Worm (Caenorhabditis elegans): ENCODE data around the gene hil-7.

Gene hil-7

DNA sequence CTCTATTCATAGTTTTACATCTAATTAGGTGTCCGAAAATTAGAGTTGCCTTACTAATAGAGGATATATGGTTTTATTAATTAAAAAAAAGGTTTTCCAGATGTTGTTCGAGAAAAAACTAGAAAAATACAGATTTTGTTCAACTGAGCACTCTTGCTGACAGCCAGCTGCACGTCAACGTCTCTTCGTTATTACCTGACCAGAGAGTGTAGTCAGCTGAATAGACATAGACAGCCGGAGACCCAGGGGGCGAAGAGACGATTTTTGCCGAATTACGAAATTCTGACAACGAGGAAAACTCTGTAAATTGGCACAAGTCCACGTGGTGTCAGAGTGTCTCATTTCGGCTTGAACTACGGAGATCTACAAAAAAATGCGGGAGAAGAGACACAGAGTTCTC, 27.5 kb upstream of the hil-7 start:
- no peak for TF ChIP-seq ama-1 (optimal IDR thresholded peaks at IDR 0.05)
- TF ChIP-seq unc-39 (tag; optimal IDR thresholded peaks at IDR 0.05) = no peak
- TF ChIP-seq pha-4 (tag; optimal IDR thresholded peaks at IDR 0.05) = peak; percentile 19
- no peak for TF ChIP-seq nhr-76 (tag; optimal IDR thresholded peaks at IDR 0.05)
- no peak for TF ChIP-seq nhr-77 (tag; optimal IDR thresholded peaks at IDR 0.05)
- TF ChIP-seq elt-2 (tag; optimal IDR thresholded peaks at IDR 0.05) = peak; percentile 29
- no peak for TF ChIP-seq hmg-11 (tag; optimal IDR thresholded peaks at IDR 0.05)
- TF ChIP-seq zag-1 (tag; optimal IDR thresholded peaks at IDR 0.05) = no peak
- no peak for TF ChIP-seq nhr-43 (tag; optimal IDR thresholded peaks at IDR 0.05; ENCODE audit: poor library complexity, severe bottlenecking)
- TF ChIP-seq nhr-237 (tag; optimal IDR thresholded peaks at IDR 0.05) = no peak
- TF ChIP-seq ceh-82 (tag; optimal IDR thresholded peaks at IDR 0.05) = no peak
- no peak for TF ChIP-seq lin-15B (tag; optimal IDR thresholded peaks at IDR 0.05)
- TF ChIP-seq nfya-1 (tag; optimal IDR thresholded peaks at IDR 0.05; ENCODE audit: insufficient read depth) = peak; percentile 8

DNA sequence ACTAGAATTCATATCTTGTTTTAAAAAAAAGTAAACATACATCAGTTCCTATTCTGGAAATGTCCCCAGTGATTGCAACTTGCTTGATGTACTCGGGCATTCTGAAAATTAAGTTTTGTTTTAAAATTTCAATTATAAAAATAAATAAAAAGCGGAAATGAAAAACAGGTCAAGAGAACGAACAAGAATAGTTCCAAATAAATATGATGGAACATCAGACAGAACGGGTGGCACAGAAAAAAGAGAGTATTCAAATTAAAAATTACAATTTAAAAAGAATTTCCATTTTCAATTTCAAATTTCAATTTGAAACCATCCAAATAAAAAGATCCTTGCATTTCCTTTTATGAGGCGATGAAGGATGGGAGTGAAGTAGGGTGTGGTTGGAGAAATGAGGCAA, 24.9 kb upstream of the hil-7 start, which contains the start of gene C01B10.3:
Gene C01B10.3, minus strand, starts transcription at position 101 of the 400 bp plus-strand sequence.
- TF ChIP-seq egl-27 (tag; optimal IDR thresholded peaks at IDR 0.05) (no peak), ztf-11 (tag; optimal IDR thresholded peaks at IDR 0.05) (no peak), jun-1 (tag; optimal IDR thresholded peaks at IDR 0.05) (no peak), nhr-77 (tag; optimal IDR thresholded peaks at IDR 0.05) (no peak), fos-1 (tag; optimal IDR thresholded peaks at IDR 0.05) (no peak), ama-1 (optimal IDR thresholded peaks at IDR 0.05) (no peak)

DNA sequence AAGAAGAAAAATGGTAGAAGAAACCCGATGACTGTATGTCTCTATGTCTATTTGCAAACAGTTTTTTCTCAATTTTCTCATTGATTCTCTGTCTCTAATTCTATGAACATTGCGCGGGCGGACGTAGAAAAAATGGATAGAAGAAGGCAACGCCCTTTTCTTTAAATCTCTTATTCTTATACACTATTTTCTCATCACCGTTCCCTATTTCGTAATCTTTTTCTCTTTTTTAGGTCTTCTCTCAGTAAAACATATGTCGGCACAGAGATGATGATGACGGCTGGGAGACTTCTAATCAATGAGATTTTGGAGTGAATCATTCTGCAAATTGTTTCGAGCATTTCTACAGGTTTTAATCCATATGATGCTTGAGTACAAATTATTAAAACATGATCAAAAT, 24.0 kb upstream of the hil-7 start:
- TF ChIP-seq nhr-23 (tag; optimal IDR thresholded peaks at IDR 0.05) (peak; percentile 76), R02D3.7 (tag; optimal IDR thresholded peaks at IDR 0.05) (no peak), egl-27 (tag; optimal IDR thresholded peaks at IDR 0.05) (no peak), elt-3 (tag; optimal IDR thresholded peaks at IDR 0.05) (peak in 1 of 3 experiments; percentile 73), ceh-28 (tag; optimal IDR thresholded peaks at IDR 0.05) (peak; percentile 38), elt-2 (tag; optimal IDR thresholded peaks at IDR 0.05) (no peak), nfya-1 (tag; optimal IDR thresholded peaks at IDR 0.05; ENCODE audit: insufficient read depth) (peak; percentile 20), elt-1 (tag; optimal IDR thresholded peaks at IDR 0.05) (no peak), hmg-11 (tag; optimal IDR thresholded peaks at IDR 0.05) (no peak), nhr-76 (tag; optimal IDR thresholded peaks at IDR 0.05) (no peak), nhr-25 (tag; optimal IDR thresholded peaks at IDR 0.05) (peak; percentile 70), nhr-11 (tag; optimal IDR thresholded peaks at IDR 0.05) (no peak), ZK546.5 (tag; optimal IDR thresholded peaks at IDR 0.05) (no peak), ceh-9 (tag; optimal IDR thresholded peaks at IDR 0.05) (no peak), nhr-43 (tag; optimal IDR thresholded peaks at IDR 0.05; ENCODE audit: poor library complexity, severe bottlenecking) (no peak), sea-2 (GFP tag; optimal IDR thresholded peaks at IDR 0.05) (no peak), jun-1 (tag; optimal IDR thresholded peaks at IDR 0.05) (no peak), ama-1 (optimal IDR thresholded peaks at IDR 0.05) (no peak), ztf-4 (tag; optimal IDR thresholded peaks at IDR 0.05) (no peak), pha-4 (tag; optimal IDR thresholded peaks at IDR 0.05) (peak; percentile 36), nhr-77 (tag; optimal IDR thresholded peaks at IDR 0.05) (no peak)

DNA sequence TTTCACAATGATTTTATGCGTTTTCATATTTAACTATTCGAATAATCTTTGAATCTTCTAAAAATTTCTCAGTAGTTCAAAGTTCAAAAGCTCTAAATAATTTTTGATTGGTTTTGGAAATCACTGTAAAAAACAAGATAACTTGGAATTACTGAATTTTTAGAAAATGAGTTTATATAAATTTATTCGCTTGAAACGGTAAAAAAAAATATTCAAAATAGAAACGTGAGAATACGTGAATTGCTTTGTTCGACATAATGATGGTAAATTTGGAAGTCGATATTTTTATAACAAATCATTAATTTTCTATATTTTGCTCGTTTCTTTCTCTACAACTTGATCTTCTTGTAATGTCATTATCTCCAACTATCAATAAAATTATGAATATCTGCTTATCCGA, 22.7 kb upstream of the hil-7 start, which contains the start of gene C01B10.44:
Gene C01B10.44, plus strand, starts transcription at position 301 of the 400 bp plus-strand sequence.
- TF ChIP-seq ztf-11 (tag; optimal IDR thresholded peaks at IDR 0.05) (no peak), tbx-2 (tag; optimal IDR thresholded peaks at IDR 0.05) (no peak), pha-4 (tag; optimal IDR thresholded peaks at IDR 0.05) (no peak), R02D3.7 (tag; optimal IDR thresholded peaks at IDR 0.05) (no peak), egl-5 (tag; optimal IDR thresholded peaks at IDR 0.05) (no peak), lin-39 (tag; optimal IDR thresholded peaks at IDR 0.05) (no peak), snpc-4 (tag; optimal IDR thresholded peaks at IDR 0.05) (no peak), nhr-23 (tag; optimal IDR thresholded peaks at IDR 0.05) (no peak), nhr-25 (tag; optimal IDR thresholded peaks at IDR 0.05) (no peak), sea-2 (GFP tag; optimal IDR thresholded peaks at IDR 0.05) (no peak), nhr-28 (tag; optimal IDR thresholded peaks at IDR 0.05) (no peak), ceh-82 (tag; optimal IDR thresholded peaks at IDR 0.05) (no peak), ceh-16 (tag; optimal IDR thresholded peaks at IDR 0.05) (no peak), pqm-1 (tag; optimal IDR thresholded peaks at IDR 0.05) (no peak), jun-1 (tag; optimal IDR thresholded peaks at IDR 0.05) (no peak), nfya-1 (tag; optimal IDR thresholded peaks at IDR 0.05; ENCODE audit: insufficient read depth) (no peak), nhr-77 (tag; optimal IDR thresholded peaks at IDR 0.05) (no peak), zag-1 (tag; optimal IDR thresholded peaks at IDR 0.05) (no peak), unc-62 (GFP tag; optimal IDR thresholded peaks at IDR 0.05) (no peak), elt-1 (tag; optimal IDR thresholded peaks at IDR 0.05) (no peak)

Data from whole organism, L3 larva.